In genomic region chr3L:738523-739356, dm6 we compare ENCODE assay signal across 5 fruit fly cellular contexts.
TF ChIP-seq lines count a peak whose summit lies in the region.

No protein-coding gene starts in this region.

TF ChIP-seq in whole organism, adult, 20 proteins besides CTCF, POLR2A, EP300 and RAD21 (continued from another document):
- TF ChIP-seq Mnt (GFP tag; optimal IDR thresholded peaks at IDR 0.05; lab: Kevin White, UChicago), result peak; percentile 76
- TF ChIP-seq pad (GFP tag; optimal IDR thresholded peaks at IDR 0.05; lab: Kevin White, UChicago), result peak; percentile 84
- no peak for TF ChIP-seq kay (GFP tag; lab: Kevin White, UChicago; ENCODE audit: borderline replicate concordance)

TF ChIP-seq in whole organism, embryonic, 481 proteins besides CTCF, POLR2A, EP300 and RAD21 (continued from another document and continues in another):
- TF ChIP-seq CG4820 (GFP tag; optimal IDR thresholded peaks at IDR 0.05; lab: Kevin White, UChicago) (peak; percentile 93), Rfx (GFP tag; IDR thresholded peaks at IDR 0.05; lab: Robert Waterston, UW) (peak; percentile 84), zf30C (GFP tag; optimal IDR thresholded peaks at IDR 0.05; lab: Kevin White, UChicago) (peak; percentile 87), CG10274 (GFP tag; optimal IDR thresholded peaks at IDR 0.05; lab: Kevin White, UChicago) (peak; percentile 75), crc (GFP tag; optimal IDR thresholded peaks at IDR 0.05; lab: Kevin White, UChicago) (peak; percentile 2), CG17385 (GFP tag; optimal IDR thresholded peaks at IDR 0.05; lab: Kevin White, UChicago) (peak; percentile 89), jigr1 (GFP tag; IDR thresholded peaks at IDR 0.05; lab: Robert Waterston, UW) (peak; percentile 70; the same call in 2 of the 3 replicates), amos (GFP tag; IDR thresholded peaks at IDR 0.05; lab: Robert Waterston, UW; ENCODE audit: partially characterized antibody) (no peak), klu (GFP tag; IDR thresholded peaks at IDR 0.05; lab: Robert Waterston, UW) (peak; percentile 80), CG1602 (GFP tag; optimal IDR thresholded peaks at IDR 0.05; lab: Kevin White, UChicago) (peak; percentile 89), CG4707 (GFP tag; optimal IDR thresholded peaks at IDR 0.05; lab: Kevin White, UChicago) (peak; percentile 80), trh (GFP tag; optimal IDR thresholded peaks at IDR 0.05; lab: Kevin White, UChicago) (peak; percentile 66), CG1233 (GFP tag; optimal IDR thresholded peaks at IDR 0.05; lab: Kevin White, UChicago) (peak; percentile 91), sc (optimal IDR thresholded peaks at IDR 0.05; lab: Kevin White, UChicago) (no peak), sc (GFP tag; optimal IDR thresholded peaks at IDR 0.05; lab: Kevin White, UChicago) (peak; percentile 90), CG33557 (GFP tag; optimal IDR thresholded peaks at IDR 0.05; lab: Kevin White, UChicago) (peak; percentile 95), CG12219 (GFP tag; optimal IDR thresholded peaks at IDR 0.05; lab: Kevin White, UChicago) (peak; percentile 79), Sin3A (optimal IDR thresholded peaks at IDR 0.05; lab: Kevin White, UChicago) (no peak), croc (GFP tag; conservative IDR thresholded peaks at IDR 0.05; lab: Robert Waterston, UW) (peak; percentile 90), CG3847 (GFP tag; IDR thresholded peaks at IDR 0.05; lab: Robert Waterston, UW) (peak; percentile 85), Doc2 (GFP tag; IDR thresholded peaks at IDR 0.05; lab: Robert Waterston, UW) (peak; percentile 52; the same call in 1 of the 2 replicates), sqz (GFP tag; optimal IDR thresholded peaks at IDR 0.05; lab: Kevin White, UChicago) (peak; percentile 88), CG10321 (GFP tag; IDR thresholded peaks at IDR 0.05; lab: Robert Waterston, UW) (peak; percentile 74; the same call in 1 of the 2 replicates), MTF-1 (GFP tag; optimal IDR thresholded peaks at IDR 0.05; lab: Kevin White, UChicago; ENCODE audit: borderline replicate concordance) (peak; percentile 81), CG2875 (GFP tag; optimal IDR thresholded peaks at IDR 0.05; lab: Kevin White, UChicago) (peak; percentile 90), Fer2 (tag; optimal IDR thresholded peaks at IDR 0.05; lab: Kevin White, UChicago) (peak; percentile 70), CG11723 (GFP tag; optimal IDR thresholded peaks at IDR 0.05; lab: Kevin White, UChicago) (peak; percentile 89), CG1529 (GFP tag; optimal IDR thresholded peaks at IDR 0.05; lab: Kevin White, UChicago) (peak; percentile 88), Chrac-16 (GFP tag; optimal IDR thresholded peaks at IDR 0.05; lab: Kevin White, UChicago) (peak; percentile 88), CG17912 (GFP tag; optimal IDR thresholded peaks at IDR 0.05; lab: Kevin White, UChicago) (peak; percentile 33), ase (GFP tag; IDR thresholded peaks at IDR 0.05; lab: Robert Waterston, UW) (peak; percentile 86)

TF ChIP-seq in whole organism, prepupa, 60 proteins besides CTCF, POLR2A, EP300 and RAD21 (continued from another document and continues in another):
- TF ChIP-seq CG10631 (GFP tag; optimal IDR thresholded peaks at IDR 0.05; lab: Kevin White, UChicago) (peak; percentile 97), Eip93F (GFP tag; optimal IDR thresholded peaks at IDR 0.05; lab: Kevin White, UChicago) (peak; percentile 87), OdsH (GFP tag; optimal IDR thresholded peaks at IDR 0.05; lab: Kevin White, UChicago) (peak; percentile 97), CG11762 (GFP tag; optimal IDR thresholded peaks at IDR 0.05; lab: Kevin White, UChicago; ENCODE audit: insufficient read depth) (peak; percentile 96), esn (GFP tag; optimal IDR thresholded peaks at IDR 0.05; lab: Kevin White, UChicago) (peak; percentile 96), net (GFP tag; optimal IDR thresholded peaks at IDR 0.05; lab: Kevin White, UChicago) (peak; percentile 96), Lpt (GFP tag; optimal IDR thresholded peaks at IDR 0.05; lab: Kevin White, UChicago) (peak; percentile 92), Eip75B (GFP tag; optimal IDR thresholded peaks at IDR 0.05; lab: Kevin White, UChicago) (peak; percentile 95), CG15336 (GFP tag; IDR thresholded peaks at IDR 0.05; lab: Robert Waterston, UW) (peak; percentile 98), Ets21C (GFP tag; optimal IDR thresholded peaks at IDR 0.05; lab: Kevin White, UChicago) (peak; percentile 76), ss (GFP tag; optimal IDR thresholded peaks at IDR 0.05; lab: Kevin White, UChicago) (peak; percentile 96 to 97), Hr39 (GFP tag; optimal IDR thresholded peaks at IDR 0.05; lab: Kevin White, UChicago) (peak; percentile 79), CG9139 (GFP tag; optimal IDR thresholded peaks at IDR 0.05; lab: Kevin White, UChicago) (peak; percentile 97), Hr4 (GFP tag; optimal IDR thresholded peaks at IDR 0.05; lab: Kevin White, UChicago) (peak; percentile 92), pdm3 (GFP tag; optimal IDR thresholded peaks at IDR 0.05; lab: Kevin White, UChicago) (peak; percentile 94), lz (GFP tag; optimal IDR thresholded peaks at IDR 0.05; lab: Kevin White, UChicago) (peak; percentile 92), CG6808 (GFP tag; optimal IDR thresholded peaks at IDR 0.05; lab: Kevin White, UChicago) (peak; percentile 96), spab (GFP tag; optimal IDR thresholded peaks at IDR 0.05; lab: Kevin White, UChicago) (peak; percentile 97), cyc (GFP tag; optimal IDR thresholded peaks at IDR 0.05; lab: Kevin White, UChicago) (peak; percentile 91), fd85E (GFP tag; optimal IDR thresholded peaks at IDR 0.05; lab: Kevin White, UChicago) (peak; percentile 73), Hr38 (GFP tag; optimal IDR thresholded peaks at IDR 0.05; lab: Kevin White, UChicago) (no peak), Blimp-1 (GFP tag; optimal IDR thresholded peaks at IDR 0.05; lab: Kevin White, UChicago) (peak; percentile 87), CG31627 (GFP tag; optimal IDR thresholded peaks at IDR 0.05; lab: Kevin White, UChicago) (peak; percentile 88), CG4318 (GFP tag; optimal IDR thresholded peaks at IDR 0.05; lab: Kevin White, UChicago) (peak; percentile 91), CG3032 (tag; optimal IDR thresholded peaks at IDR 0.05; lab: Kevin White, UChicago) (peak; percentile 98), fd59A (GFP tag; optimal IDR thresholded peaks at IDR 0.05; lab: Kevin White, UChicago) (peak; percentile 96), CG8319 (GFP tag; optimal IDR thresholded peaks at IDR 0.05; lab: Kevin White, UChicago) (peak; percentile 96), Smox (GFP tag; optimal IDR thresholded peaks at IDR 0.05; lab: Kevin White, UChicago) (peak; percentile 92), Sox14 (GFP tag; optimal IDR thresholded peaks at IDR 0.05; lab: Kevin White, UChicago) (peak; percentile 92), CG6276 (GFP tag; optimal IDR thresholded peaks at IDR 0.05; lab: Kevin White, UChicago) (peak; percentile 92), CG6163 (GFP tag; IDR thresholded peaks at IDR 0.05; lab: Robert Waterston, UW) (peak; percentile 98), CG11902 (GFP tag; optimal IDR thresholded peaks at IDR 0.05; lab: Kevin White, UChicago) (peak; percentile 90), CG8632 (GFP tag; optimal IDR thresholded peaks at IDR 0.05; lab: Kevin White, UChicago) (peak; percentile 98)

TF ChIP-seq in whole organism, pupa, 21 proteins besides CTCF, POLR2A, EP300 and RAD21 (continued from another document):
- peak; percentile 96 for TF ChIP-seq CG9948 (tag; optimal IDR thresholded peaks at IDR 0.05; lab: Kevin White, UChicago)

TF ChIP-seq in whole organism, wandering third instar larva, 38 proteins besides CTCF, POLR2A, EP300 and RAD21 (continued from another document):
- TF ChIP-seq CrebA (GFP tag; optimal IDR thresholded peaks at IDR 0.05; lab: Kevin White, UChicago; ENCODE audit: borderline replicate concordance) (peak; percentile 43), Rel (GFP tag; optimal IDR thresholded peaks at IDR 0.05; lab: Kevin White, UChicago) (peak; percentile 82), Rel (tag; optimal IDR thresholded peaks at IDR 0.05; lab: Kevin White, UChicago) (peak; percentile 80), dsf (GFP tag; optimal IDR thresholded peaks at IDR 0.05; lab: Kevin White, UChicago; ENCODE audit: borderline replicate concordance) (peak; percentile 76), ey (GFP tag; optimal IDR thresholded peaks at IDR 0.05; lab: Kevin White, UChicago) (peak; percentile 85), usp (GFP tag; optimal IDR thresholded peaks at IDR 0.05; lab: Kevin White, UChicago) (no peak), HLH106 (tag; optimal IDR thresholded peaks at IDR 0.05; lab: Kevin White, UChicago) (peak; percentile 97), Hnf4 (GFP tag; optimal IDR thresholded peaks at IDR 0.05; lab: Kevin White, UChicago) (peak; percentile 85), pan (optimal IDR thresholded peaks at IDR 0.05; lab: Kevin White, UChicago) (no peak), brk (GFP tag; optimal IDR thresholded peaks at IDR 0.05; lab: Kevin White, UChicago) (peak; percentile 90), N (GFP tag; optimal IDR thresholded peaks at IDR 0.05; lab: Kevin White, UChicago) (no peak), Hr83 (GFP tag; optimal IDR thresholded peaks at IDR 0.05; lab: Kevin White, UChicago; ENCODE audit: poor library complexity, severe bottlenecking) (no peak), sage (GFP tag; optimal IDR thresholded peaks at IDR 0.05; lab: Kevin White, UChicago) (peak; percentile 88), br (GFP tag; optimal IDR thresholded peaks at IDR 0.05; lab: Kevin White, UChicago) (peak; percentile 86), Abd-B (GFP tag; optimal IDR thresholded peaks at IDR 0.05; lab: Kevin White, UChicago) (no peak), Mio (GFP tag; optimal IDR thresholded peaks at IDR 0.05; lab: Kevin White, UChicago) (no peak), CG32264 (GFP tag; optimal IDR thresholded peaks at IDR 0.05; lab: Kevin White, UChicago) (peak; percentile 69), Sp1 (GFP tag; optimal IDR thresholded peaks at IDR 0.05; lab: Kevin White, UChicago) (peak; percentile 96)
